Fruit fly (Drosophila melanogaster): ENCODE measurements around the gene egh.

- TF ChIP-seq CG11617 (GFP tag; optimal IDR thresholded peaks at IDR 0.05) (no peak), CG33017 (tag; optimal IDR thresholded peaks at IDR 0.05) (no peak), tj (GFP tag; optimal IDR thresholded peaks at IDR 0.05) (peak; percentile 61), CG7101 (tag; optimal IDR thresholded peaks at IDR 0.05) (no peak), Crg-1 (GFP tag; optimal IDR thresholded peaks at IDR 0.05) (no peak), CG1620 (GFP tag; optimal IDR thresholded peaks at IDR 0.05) (no peak), Hr96 (GFP tag; optimal IDR thresholded peaks at IDR 0.05) (no peak), pad (GFP tag; optimal IDR thresholded peaks at IDR 0.05) (no peak), CG14711 (tag; optimal IDR thresholded peaks at IDR 0.05) (no peak), CG5204 (GFP tag; optimal IDR thresholded peaks at IDR 0.05) (no peak)
Observed at dm6 chrX:2542500-2542899, 45.8 kb upstream of the egh start.
